Worm (Caenorhabditis elegans) whole organism, L2 larva: ENCODE results near the gene unc-71.

Experiments
- F13H6.1 ChIP-seq: sonication (generic microtip); optimal IDR thresholded peaks from 2 replicates; lab custom pipeline; 2016; ENCODE audit warnings: missing genetic modification characterization, missing compliant biosample characterization
- R02D3.7 ChIP-seq: fragments of 150-350 bp; optimal IDR thresholded peaks from 2 replicates; lab custom pipeline; 2014; ENCODE audit warnings: missing biosample characterization, missing genetic modification characterization
- aly-2 ChIP-seq: fragments of 150-350 bp; optimal IDR thresholded peaks from 2 replicates; lab custom pipeline; 2014; ENCODE audit warnings: missing biosample characterization, missing genetic modification characterization
- blmp-1 ChIP-seq: sonication (generic microtip); optimal IDR thresholded peaks from 2 replicates; lab custom pipeline; 2017; ENCODE audit warnings: missing genetic modification characterization, mild to moderate bottlenecking, missing compliant biosample characterization, antibody characterized with exemption, moderate library complexity; ENCODE audit not compliant: insufficient read depth
- ceh-16 ChIP-seq: fragments of 150-350 bp; optimal IDR thresholded peaks from 2 replicates; lab custom pipeline; 2014; ENCODE audit warnings: missing biosample characterization, missing genetic modification characterization
- crh-2 ChIP-seq: sonication (generic microtip); optimal IDR thresholded peaks from 2 replicates; lab custom pipeline; 2017; ENCODE audit warnings: missing biosample characterization, missing genetic modification characterization
- egl-27 ChIP-seq: sonication (generic microtip); optimal IDR thresholded peaks from 3 replicates; lab custom pipeline; 2017; ENCODE audit warnings: missing biosample characterization, missing genetic modification reagents, missing genetic modification characterization
- fos-1 ChIP-seq: fragments of 150-350 bp; optimal IDR thresholded peaks from 2 replicates; lab custom pipeline; 2014; ENCODE audit warnings: missing biosample characterization, missing genetic modification characterization
- mab-5 ChIP-seq: fragments of 150-350 bp; optimal IDR thresholded peaks from 2 replicates; lab custom pipeline; 2014; ENCODE audit warnings: missing biosample characterization, missing genetic modification characterization
- mbf-1 ChIP-seq: sonication (generic microtip); optimal IDR thresholded peaks from 2 replicates; lab custom pipeline; 2017; ENCODE audit warnings: missing biosample characterization, missing genetic modification characterization
- nhr-11 ChIP-seq: fragments of 150-350 bp; optimal IDR thresholded peaks from 2 replicates; lab custom pipeline; 2014; ENCODE audit warnings: missing biosample characterization, missing genetic modification characterization
- nhr-25 ChIP-seq: fragments of 150-350 bp; sonication (generic microtip); optimal IDR thresholded peaks from 3 replicates; lab custom pipeline; 2014; ENCODE audit warnings: missing biosample characterization, missing genetic modification characterization
- sma-3 ChIP-seq: sonication (generic microtip); optimal IDR thresholded peaks from 2 replicates; lab custom pipeline; 2016; ENCODE audit warnings: missing genetic modification reagents, missing genetic modification characterization, missing compliant biosample characterization
- sma-9 ChIP-seq, 2 experiments: fragments of 150-350 bp in 1 of 2; sonication (generic microtip) in 1 of 2; optimal IDR thresholded peaks; 2 replicates each; lab custom pipeline; 2014 to 2016; ENCODE audit warnings: missing genetic modification characterization in 2 of 2, mild to moderate bottlenecking in 1 of 2, missing biosample characterization in 1 of 2, missing compliant biosample characterization in 1 of 2, missing genetic modification reagents in 1 of 2, moderate library complexity in 1 of 2
- zag-1 ChIP-seq: fragments of 150-350 bp; optimal IDR thresholded peaks from 2 replicates; lab custom pipeline; 2014; ENCODE audit warnings: missing biosample characterization, missing genetic modification characterization
- ztf-1 ChIP-seq: fragments of 200-800 bp; sonication (Bioruptor generic); conservative IDR thresholded peaks from 2 replicates; pipeline ENCODE4 v1.3.6; 2022; ENCODE audit warnings: missing genetic modification characterization, missing compliant biosample characterization
- ztf-11 ChIP-seq: sonication (generic microtip); optimal IDR thresholded peaks from 2 replicates; lab custom pipeline; 2017; ENCODE audit warnings: missing biosample characterization, missing genetic modification characterization

The unc-71 gene

ce11 chrIII:12838299-12838698, 53.2 kb downstream of the unc-71 start:
- TF ChIP-seq R02D3.7 (tag; lab: Kevin White, UChicago) (no peak), ztf-1 (GFP tag; lab: Robert Waterston, UW) (no peak), sma-3 (GFP tag; lab: Kevin White, UChicago) (no peak), blmp-1 (no peak), mab-5 (tag; lab: Kevin White, UChicago) (no peak)

ce11 chrIII:12836742-12837285, 54.7 kb downstream of the unc-71 start:
- TF ChIP-seq mbf-1 (tag; lab: Kevin White, UChicago), result no peak
- TF ChIP-seq ceh-16 (tag; lab: Kevin White, UChicago), result no peak
- TF ChIP-seq nhr-25 (tag; lab: Kevin White, UChicago), result no peak
- TF ChIP-seq zag-1, result no peak

- no peak for TF ChIP-seq ceh-16 (tag; lab: Kevin White, UChicago)
- peak; percentile 28 for TF ChIP-seq fos-1 (tag; lab: Kevin White, UChicago)
- no peak for TF ChIP-seq zag-1
- no peak for TF ChIP-seq ztf-11 (tag; lab: Kevin White, UChicago)
- no peak for TF ChIP-seq sma-3 (GFP tag; lab: Kevin White, UChicago)
- TF ChIP-seq mab-5 (tag; lab: Kevin White, UChicago), result no peak
- no peak for TF ChIP-seq crh-2
- no peak for TF ChIP-seq egl-27 (tag; lab: Kevin White, UChicago)
- peak; percentile 65 for TF ChIP-seq sma-9 (GFP tag; optimal IDR thresholded peaks at IDR 0.05; lab: Kevin White, UChicago)
- no peak for TF ChIP-seq sma-9 (tag; optimal IDR thresholded peaks at IDR 0.05; lab: Kevin White, UChicago)
- TF ChIP-seq aly-2 (tag; lab: Kevin White, UChicago), result no peak
- TF ChIP-seq, all 48 proteins: peak for 2
Observed at ce11 chrIII:12833079-12833478, 58.5 kb downstream of the unc-71 start.

ce11 chrIII:12831696-12832095, 59.8 kb downstream of the unc-71 start:
- TF ChIP-seq sma-9 (GFP tag; optimal IDR thresholded peaks at IDR 0.05; lab: Kevin White, UChicago) (peak; percentile 39), sma-9 (tag; optimal IDR thresholded peaks at IDR 0.05; lab: Kevin White, UChicago) (no peak), fos-1 (tag; lab: Kevin White, UChicago) (peak; percentile 39), F13H6.1 (no peak), nhr-11 (tag; lab: Kevin White, UChicago) (no peak)
- TF ChIP-seq, all 48 proteins: peak for 2
